Worm (Caenorhabditis elegans): ENCODE measurements around the gene ubh-1.

ubh-1 gene

ce11 chrV:6513786-6514430, 2.7 kb upstream of the ubh-1 start:
- no peak for TF ChIP-seq C04F5.9 (tag; optimal IDR thresholded peaks at IDR 0.05)
- TF ChIP-seq F16B12.6 (tag; optimal IDR thresholded peaks at IDR 0.05): no peak
- no peak for TF ChIP-seq fkh-8 (tag; optimal IDR thresholded peaks at IDR 0.05)
- no peak for TF ChIP-seq ces-1 (GFP tag; optimal IDR thresholded peaks at IDR 0.05)
- TF ChIP-seq ets-5 (GFP tag; IDR thresholded peaks at IDR 0.05): no peak
- no peak for TF ChIP-seq lin-35 (GFP tag; optimal IDR thresholded peaks at IDR 0.05)
- TF ChIP-seq nhr-12 (tag; optimal IDR thresholded peaks at IDR 0.05): no peak
- no peak for TF ChIP-seq aly-2 (tag; optimal IDR thresholded peaks at IDR 0.05)
- TF ChIP-seq nhr-85 (tag): peak; percentile 6
- no peak for TF ChIP-seq fkh-4 (tag; optimal IDR thresholded peaks at IDR 0.05; ENCODE audit: borderline replicate concordance)
- peak in 1 of 6 experiments; percentile 4 for TF ChIP-seq elt-3 (tag; optimal IDR thresholded peaks at IDR 0.05)
- no peak for TF ChIP-seq unc-86 (tag; optimal IDR thresholded peaks at IDR 0.05)
- no peak for TF ChIP-seq hlh-4 (tag; optimal IDR thresholded peaks at IDR 0.05)
- TF ChIP-seq efl-1 (optimal IDR thresholded peaks at IDR 0.05): no peak
- TF ChIP-seq efl-1 (GFP tag; optimal IDR thresholded peaks at IDR 0.05 in 1 of 2): no peak
- TF ChIP-seq lin-15B (tag; optimal IDR thresholded peaks at IDR 0.05): no peak
- TF ChIP-seq snu-23 (GFP tag; optimal IDR thresholded peaks at IDR 0.05): no peak
- peak; percentile 70 for TF ChIP-seq blmp-1 (tag; optimal IDR thresholded peaks at IDR 0.05)
- TF ChIP-seq ztf-4 (tag; optimal IDR thresholded peaks at IDR 0.05): no peak
- no peak for TF ChIP-seq ztf-11 (tag; optimal IDR thresholded peaks at IDR 0.05)

- no peak for TF ChIP-seq hpl-2 (GFP tag; optimal IDR thresholded peaks at IDR 0.05)
- TF ChIP-seq swsn-7 (tag; optimal IDR thresholded peaks at IDR 0.05): no peak
- no peak for TF ChIP-seq nhr-11 (tag; optimal IDR thresholded peaks at IDR 0.05)
- no peak for TF ChIP-seq pag-3 (tag; optimal IDR thresholded peaks at IDR 0.05; ENCODE audit: borderline replicate concordance, insufficient read depth)
- TF ChIP-seq zip-4 (GFP tag; optimal IDR thresholded peaks at IDR 0.05): no peak
- TF ChIP-seq jun-1 (tag; optimal IDR thresholded peaks at IDR 0.05): no peak
- peak in 1 of 6 experiments; percentile 32 for TF ChIP-seq elt-3 (tag; optimal IDR thresholded peaks at IDR 0.05)
- no peak for TF ChIP-seq nhr-76 (tag; optimal IDR thresholded peaks at IDR 0.05)
- TF ChIP-seq rnt-1 (tag; optimal IDR thresholded peaks at IDR 0.05): no peak
- no peak for TF ChIP-seq aly-2 (tag; optimal IDR thresholded peaks at IDR 0.05)
- no peak for TF ChIP-seq dpl-1 (GFP tag; optimal IDR thresholded peaks at IDR 0.05)
- TF ChIP-seq ces-1 (GFP tag; optimal IDR thresholded peaks at IDR 0.05): no peak
- no peak for TF ChIP-seq nhr-84 (tag; optimal IDR thresholded peaks at IDR 0.05)
- no peak for TF ChIP-seq vab-15 (tag; optimal IDR thresholded peaks at IDR 0.05)
- no peak for TF ChIP-seq C16A3.4 (tag; optimal IDR thresholded peaks at IDR 0.05)
- TF ChIP-seq ets-5 (GFP tag; IDR thresholded peaks at IDR 0.05): no peak
- TF ChIP-seq snpc-4 (tag; optimal IDR thresholded peaks at IDR 0.05): no peak
- TF ChIP-seq lsy-2 (tag; optimal IDR thresholded peaks at IDR 0.05): no peak
- TF ChIP-seq nhr-237 (tag; optimal IDR thresholded peaks at IDR 0.05): no peak
- TF ChIP-seq C04F5.9 (tag; optimal IDR thresholded peaks at IDR 0.05): no peak
- no peak for TF ChIP-seq isw-1 (GFP tag; IDR thresholded peaks at IDR 0.05)
- TF ChIP-seq ceh-90 (tag; optimal IDR thresholded peaks at IDR 0.05): no peak
- no peak for TF ChIP-seq ceh-82 (tag; optimal IDR thresholded peaks at IDR 0.05)
- peak; percentile 94 for TF ChIP-seq blmp-1 (tag; optimal IDR thresholded peaks at IDR 0.05)
- no peak for TF ChIP-seq ztf-4 (tag; optimal IDR thresholded peaks at IDR 0.05)
- TF ChIP-seq pax-3 (tag; optimal IDR thresholded peaks at IDR 0.05): no peak
- no peak for TF ChIP-seq dsc-1 (tag; optimal IDR thresholded peaks at IDR 0.05)
- no peak for TF ChIP-seq lin-13 (GFP tag; optimal IDR thresholded peaks at IDR 0.05)
- no peak for TF ChIP-seq elt-2 (tag; optimal IDR thresholded peaks at IDR 0.05)
- TF ChIP-seq lin-39 (tag; optimal IDR thresholded peaks at IDR 0.05): no peak
- no peak for TF ChIP-seq grh-1 (GFP tag; IDR thresholded peaks at IDR 0.05)
- peak; percentile 22 for TF ChIP-seq xbp-1 (tag; optimal IDR thresholded peaks at IDR 0.05)
- TF ChIP-seq fkh-10 (GFP tag; optimal IDR thresholded peaks at IDR 0.05): no peak
- no peak for TF ChIP-seq ceh-63 (GFP tag; optimal IDR thresholded peaks at IDR 0.05)
- no peak for TF ChIP-seq nhr-47 (tag; optimal IDR thresholded peaks at IDR 0.05)
- TF ChIP-seq unc-98 (GFP tag; IDR thresholded peaks at IDR 0.05): no peak
- TF ChIP-seq mep-1 (tag; optimal IDR thresholded peaks at IDR 0.05): no peak
- no peak for TF ChIP-seq unc-62 (GFP tag; optimal IDR thresholded peaks at IDR 0.05)
- no peak for TF ChIP-seq nhr-12 (tag; optimal IDR thresholded peaks at IDR 0.05)
These were observed 2.1 kb upstream of the ubh-1 start for ce11 chrV:6513356-6513755.

All from whole organism, L1 larva.